Fruit fly (Drosophila melanogaster) whole organism, larva: Measurements from ENCODE around the gene Spn75F.

Experiments
- noc ChIP-seq: fragments of 200-800 bp; sonication (Bioruptor generic); optimal IDR thresholded peaks from 3 replicates; lab custom pipeline; 2019; ENCODE audit warnings: missing biosample characterization, mild to moderate bottlenecking, missing genetic modification characterization, moderate library complexity

The Spn75F gene

DNA sequence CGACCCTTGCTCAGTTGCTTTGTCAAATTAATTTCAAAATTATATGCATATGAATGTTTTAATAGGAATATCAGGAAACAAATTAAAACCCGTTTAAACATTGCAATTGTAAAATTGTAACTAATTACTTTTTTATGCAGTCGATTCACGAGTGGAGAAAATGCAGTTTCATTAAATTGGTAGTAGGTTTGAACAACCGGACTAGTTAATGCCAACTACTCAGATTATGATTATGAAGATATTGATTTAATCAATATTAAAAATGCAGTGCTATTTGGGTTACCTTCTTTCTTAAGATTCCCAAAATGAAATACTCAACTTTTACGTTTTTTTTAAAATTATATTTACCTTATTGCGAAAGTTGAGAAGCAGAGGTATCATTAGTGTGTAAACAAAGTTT is at the start of gene Spn75F:
Gene Spn75F (minus strand): TSS at position 101 of the 400 bp plus-strand sequence.
- no peak for TF ChIP-seq noc (tag; lab: Kevin White, UChicago)

DNA sequence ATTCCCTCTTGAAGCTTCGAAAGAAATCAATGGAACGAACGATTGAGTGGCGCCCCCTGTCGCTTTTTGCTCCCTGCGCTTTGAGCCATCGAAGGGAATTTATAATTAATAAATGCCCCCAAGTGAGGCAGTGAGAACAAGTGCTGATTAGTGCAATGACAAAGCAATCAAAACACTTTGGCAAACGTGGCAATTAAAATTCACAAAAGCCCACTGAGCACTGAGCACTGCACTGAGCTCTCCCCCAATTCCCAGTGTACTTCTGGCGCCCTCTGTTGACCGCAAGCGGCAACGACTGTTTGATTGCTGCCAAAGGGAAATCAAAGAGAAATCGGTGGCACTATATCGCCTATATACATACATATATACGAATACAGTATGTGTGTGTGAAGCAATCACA is 48.5 kb upstream of the Spn75F start:
- TF ChIP-seq noc (tag; lab: Kevin White, UChicago): no peak

DNA sequence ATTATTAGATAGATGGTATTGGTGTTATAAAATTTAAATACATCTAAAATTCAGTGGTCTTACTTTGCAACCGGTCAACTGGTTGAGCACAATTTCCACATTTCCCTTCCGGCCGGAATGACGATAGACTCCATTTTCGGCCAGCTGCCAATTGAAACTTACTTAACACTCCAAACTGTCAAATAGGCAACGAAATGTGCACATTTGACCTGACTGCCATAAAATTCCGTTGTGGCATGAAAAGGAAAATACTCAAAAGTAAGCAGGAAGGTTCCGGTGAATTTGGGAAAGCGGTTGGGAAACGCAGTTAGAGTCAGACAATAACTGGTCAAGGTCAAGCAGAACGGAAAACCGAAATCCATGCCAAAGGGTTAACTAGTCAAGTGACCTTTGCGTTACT is 47.2 kb upstream of the Spn75F start:
- no peak for TF ChIP-seq noc (tag; lab: Kevin White, UChicago)

DNA sequence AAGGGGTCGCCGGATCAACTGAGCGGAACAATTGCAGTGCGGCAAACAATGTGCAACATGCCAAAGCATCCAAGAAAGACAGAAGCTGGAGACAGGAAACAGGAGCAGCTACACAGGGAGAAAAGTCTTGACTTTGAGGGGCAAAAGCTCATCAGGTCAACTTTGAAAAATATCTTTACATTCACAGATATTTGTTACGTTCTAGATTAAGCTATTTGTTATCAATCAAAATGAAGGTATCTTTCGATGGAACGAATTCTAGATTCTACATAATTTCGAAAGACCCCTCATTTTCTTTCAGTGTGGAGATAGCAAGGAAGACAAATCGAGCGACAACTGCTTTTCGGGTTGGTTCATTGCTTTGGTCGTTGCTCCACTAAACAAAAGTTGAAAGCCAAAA is 45.9 kb upstream of the Spn75F start:
- no peak for TF ChIP-seq noc (tag; lab: Kevin White, UChicago)

DNA sequence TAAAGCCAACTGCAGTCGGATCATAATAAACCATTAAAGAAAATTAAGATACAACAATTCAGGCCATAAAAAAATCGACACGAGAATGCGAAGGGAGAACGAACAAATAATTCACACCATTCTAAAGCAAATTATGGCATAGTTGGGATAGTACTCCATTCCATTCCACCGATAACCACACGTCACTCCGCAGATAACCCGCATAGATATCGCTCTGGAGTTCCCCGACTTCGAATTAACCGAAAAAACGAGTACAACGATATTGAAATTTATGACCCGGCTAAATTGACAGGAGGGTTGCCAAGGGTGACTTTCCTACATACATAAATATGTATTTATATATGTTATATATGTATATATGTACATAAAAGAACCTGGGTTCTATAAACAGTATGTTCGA is 45.3 kb upstream of the Spn75F start:
- no peak for TF ChIP-seq noc (tag; lab: Kevin White, UChicago)

DNA sequence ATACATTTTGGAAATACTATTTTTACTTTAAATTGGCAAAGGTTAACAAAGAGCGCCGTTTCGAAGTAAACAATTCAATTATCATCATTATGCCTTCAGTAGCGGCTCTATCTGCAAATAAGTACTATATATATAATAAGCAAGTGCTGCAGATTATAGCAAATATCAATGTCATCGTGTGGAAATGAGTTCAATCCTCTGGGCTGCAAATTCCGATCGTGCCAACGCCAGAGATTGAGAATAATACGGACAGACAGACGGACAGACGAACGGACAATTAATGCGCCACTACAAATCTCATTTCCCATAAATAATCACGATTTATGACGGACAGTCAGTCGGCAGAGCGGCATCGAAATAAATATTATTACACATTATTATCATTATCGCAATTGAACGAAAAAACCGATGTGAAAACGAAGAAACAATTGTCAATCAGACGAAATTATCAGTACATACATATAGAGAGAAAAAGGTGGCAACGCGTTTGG is 44.8 kb upstream of the Spn75F start:
- peak; percentile 93 for TF ChIP-seq noc (tag; lab: Kevin White, UChicago)

DNA sequence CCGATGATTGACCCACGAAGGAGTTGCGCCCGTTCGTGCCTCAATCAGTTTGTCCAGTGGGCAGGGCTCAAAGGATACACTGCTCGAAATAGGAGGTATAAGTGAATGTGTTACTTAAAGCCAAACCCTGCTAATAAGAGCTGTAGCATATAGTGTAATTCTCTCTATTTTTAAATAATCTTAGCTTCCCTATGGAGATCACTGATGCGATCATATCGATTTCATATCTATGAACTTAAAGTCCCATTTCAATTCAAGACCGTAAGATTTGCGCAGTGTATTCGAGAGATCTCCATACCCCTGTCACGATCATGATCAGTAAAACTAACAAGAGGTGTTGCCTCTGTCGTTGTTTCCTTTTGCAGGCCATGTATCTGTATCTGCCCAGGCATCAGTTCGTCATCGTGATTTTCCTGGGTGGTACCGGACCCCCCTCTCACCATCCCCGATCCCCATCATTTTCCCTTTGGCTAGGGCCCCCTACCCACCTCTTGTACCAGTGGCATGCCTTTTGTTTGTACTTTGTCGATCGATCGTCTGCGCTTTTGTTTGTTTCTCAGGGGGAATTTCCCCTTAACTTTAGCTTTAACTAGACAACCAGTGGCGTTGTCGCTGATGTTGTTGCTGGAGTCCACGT is 43.7 kb upstream of the Spn75F start:
- TF ChIP-seq noc (tag; lab: Kevin White, UChicago): no peak

DNA sequence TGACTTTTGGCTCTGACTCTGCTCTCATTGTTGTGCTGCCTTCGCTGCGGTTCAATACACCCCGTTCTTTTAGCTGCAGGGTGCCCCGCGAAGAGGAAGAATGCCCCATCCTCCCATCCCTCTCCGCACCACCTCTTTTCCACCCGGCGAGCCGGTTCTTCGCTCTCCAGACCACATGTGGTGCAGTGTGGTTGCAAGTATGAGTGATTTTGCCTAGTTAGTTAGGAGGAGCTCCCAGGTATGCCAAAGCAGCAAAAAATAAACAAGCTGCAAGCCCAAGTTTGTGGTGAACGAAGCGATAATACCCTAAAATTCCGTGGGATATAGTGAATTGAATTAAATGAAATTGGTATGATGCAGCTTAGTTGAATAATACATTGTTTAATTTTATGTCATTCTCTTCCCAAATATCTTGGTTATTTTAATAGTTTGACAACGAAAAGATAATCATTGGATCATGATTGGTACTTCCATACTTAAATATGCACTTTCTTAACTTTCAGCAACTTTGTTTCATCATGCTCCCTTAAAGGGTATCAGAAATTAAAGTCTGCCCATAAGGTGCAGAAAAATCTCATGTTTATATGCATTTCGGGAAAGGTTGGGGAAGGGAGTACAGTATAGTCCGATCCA is 42.8 kb upstream of the Spn75F start:
- no peak for TF ChIP-seq noc (tag; lab: Kevin White, UChicago)

DNA sequence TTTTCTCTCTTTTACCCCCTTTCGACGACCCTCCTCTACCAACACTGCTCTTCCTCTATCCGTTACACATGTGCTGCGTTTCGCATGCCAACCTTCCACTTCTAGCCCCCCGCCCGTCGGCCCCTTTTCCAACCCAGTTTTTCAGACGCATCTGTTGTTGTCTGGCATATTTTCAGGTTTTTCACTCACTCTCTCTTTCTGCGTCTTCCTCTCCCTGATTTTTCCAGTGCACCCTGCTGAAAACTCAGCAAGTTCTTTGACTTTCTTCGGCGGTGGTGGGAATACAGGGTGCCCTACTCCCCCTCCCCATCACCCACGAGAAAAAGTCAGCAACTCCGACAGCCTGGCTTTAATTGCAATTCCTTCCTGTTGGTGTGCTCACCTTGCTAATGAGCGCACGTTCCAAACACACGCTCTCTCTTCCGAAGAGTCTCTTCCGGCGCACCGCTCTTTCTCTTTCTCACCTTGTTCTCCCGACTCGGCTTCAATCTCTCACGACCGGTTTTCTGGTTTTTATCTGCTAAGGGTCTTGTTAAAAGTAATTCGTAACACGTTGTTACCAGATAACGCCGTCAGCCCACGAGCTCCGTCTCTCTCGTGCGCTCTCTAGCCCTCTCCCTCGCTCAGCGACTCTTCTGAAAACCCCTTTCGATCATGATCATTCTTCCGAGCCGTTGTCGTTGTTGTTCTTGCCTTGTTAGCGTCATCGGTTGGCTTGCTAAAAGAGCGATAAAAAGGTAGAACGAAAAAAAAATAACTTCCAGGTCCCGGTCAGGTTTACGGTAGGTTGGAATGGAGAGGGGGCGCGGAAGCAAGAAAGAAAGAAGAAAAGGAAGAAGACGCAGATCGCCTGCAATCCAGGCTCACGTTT is 42.1 kb upstream of the Spn75F start:
- TF ChIP-seq noc (tag; lab: Kevin White, UChicago): no peak

DNA sequence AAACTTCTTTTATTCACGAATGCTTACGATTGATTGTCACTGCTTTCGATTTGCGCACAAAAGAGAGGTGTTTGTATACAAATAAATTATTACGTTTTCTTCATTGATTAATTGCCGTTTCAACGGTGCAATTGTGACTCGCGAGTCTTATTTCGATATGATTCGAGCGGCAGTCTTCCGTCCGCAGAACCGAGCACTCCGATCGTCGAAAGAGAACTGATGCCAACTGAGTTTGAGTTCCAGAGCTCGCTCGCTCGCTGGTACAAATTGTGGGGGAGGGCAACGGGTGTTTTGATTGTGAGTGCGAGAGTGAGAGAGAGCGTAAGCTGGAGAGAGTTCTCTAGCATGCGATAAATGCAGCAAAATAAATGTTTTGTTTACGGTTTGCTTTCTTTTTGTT is 41.0 kb upstream of the Spn75F start:
- TF ChIP-seq noc (tag; lab: Kevin White, UChicago): peak; percentile 55

DNA sequence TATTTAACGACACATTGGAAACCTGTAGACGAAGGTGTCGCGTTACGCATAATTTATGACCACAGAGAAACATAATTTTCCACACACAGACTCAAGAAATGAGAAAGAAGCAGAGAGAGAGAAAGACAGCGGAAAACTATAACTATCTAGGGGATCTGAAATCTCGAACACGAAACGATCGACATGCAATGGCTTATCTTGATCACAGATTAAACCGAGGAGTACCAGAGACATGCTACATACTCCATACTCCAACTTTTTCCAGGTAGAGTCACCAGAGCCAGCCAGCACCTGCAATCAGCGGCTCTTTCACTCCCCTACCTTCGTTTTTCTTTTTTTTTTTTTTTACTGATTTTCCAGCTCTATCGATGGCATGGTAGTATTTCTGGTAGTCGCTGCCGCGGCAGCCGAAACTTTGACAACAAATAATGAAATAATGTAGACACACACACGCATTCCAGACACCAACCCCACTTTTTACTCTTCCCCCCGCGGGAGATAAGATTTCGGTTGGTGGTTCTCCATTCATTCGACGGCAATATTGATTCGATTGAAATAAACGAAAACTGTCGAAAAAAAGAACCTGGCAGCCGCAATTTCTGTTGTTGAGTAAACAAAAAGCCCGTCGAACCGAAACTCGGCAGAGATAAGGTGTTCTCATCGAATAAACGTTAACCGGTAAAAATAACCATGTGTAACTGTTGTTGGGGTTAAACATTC is 39.4 kb upstream of the Spn75F start:
- peak; percentile 75 for TF ChIP-seq noc (tag; lab: Kevin White, UChicago)

DNA sequence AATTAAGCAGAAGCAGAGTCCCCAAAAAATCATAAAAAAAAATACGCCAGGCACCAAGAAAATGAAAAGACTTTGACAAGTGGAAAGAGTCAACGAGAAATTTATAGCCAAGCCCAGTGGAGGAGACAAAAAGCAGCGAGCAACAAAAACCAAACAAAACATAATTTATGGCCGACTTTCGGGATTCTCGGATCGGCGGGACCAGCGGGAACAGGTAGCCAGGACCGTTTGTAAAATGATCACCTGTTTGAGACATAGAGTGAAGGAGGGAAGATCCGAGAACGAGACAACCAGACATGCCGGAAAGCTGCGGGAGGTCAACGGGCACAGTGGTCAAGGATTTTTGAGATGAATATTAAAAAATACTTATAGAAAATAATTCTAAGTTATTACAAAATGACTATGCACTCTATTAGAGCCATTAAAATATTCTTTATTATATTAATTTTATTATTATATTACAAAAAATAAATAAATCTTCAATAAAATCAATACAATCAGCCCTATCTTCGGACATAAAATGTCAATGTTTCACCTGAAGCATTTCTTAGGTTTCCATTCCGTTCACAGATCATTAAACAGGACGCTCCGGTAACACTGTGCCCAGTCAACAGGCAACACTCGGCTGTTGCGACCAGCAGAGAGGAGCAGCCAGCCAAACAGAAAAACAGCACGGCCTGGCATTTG is 38.3 kb upstream of the Spn75F start:
- TF ChIP-seq noc (tag; lab: Kevin White, UChicago): peak; percentile 14

DNA sequence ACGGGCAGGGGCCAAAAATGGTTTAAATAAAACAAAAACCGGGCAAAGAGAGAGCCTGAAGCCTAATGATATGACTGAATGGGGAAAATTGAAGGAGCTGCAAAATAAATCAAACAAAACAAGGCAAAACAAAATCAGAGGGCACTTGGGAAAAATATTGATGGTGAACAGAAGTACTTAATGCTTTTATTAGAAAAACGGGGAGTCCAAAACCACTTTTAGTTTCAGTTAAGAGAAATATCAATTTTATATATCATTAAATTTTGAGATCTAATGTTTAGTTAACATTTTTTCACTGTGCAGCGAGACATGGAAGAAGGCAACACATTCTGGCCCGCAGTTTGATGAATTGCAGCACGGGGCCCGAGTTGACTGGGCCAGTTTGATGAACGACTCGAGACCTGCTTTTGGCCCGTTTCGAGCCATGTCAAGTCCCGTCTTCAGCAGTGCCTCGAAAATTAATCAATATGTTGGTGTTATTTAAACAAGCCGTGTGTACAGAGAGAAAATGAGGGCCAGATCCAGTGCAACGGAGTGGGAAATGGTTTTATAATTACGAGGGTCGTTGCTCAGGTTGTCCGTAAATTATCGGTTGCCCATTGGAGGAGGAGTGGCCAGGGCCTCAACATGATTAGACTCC is 37.0 kb upstream of the Spn75F start:
- TF ChIP-seq noc (tag; lab: Kevin White, UChicago): no peak
